Fruit fly (Drosophila melanogaster): ENCODE measurements around the gene CG4995.

DNA sequence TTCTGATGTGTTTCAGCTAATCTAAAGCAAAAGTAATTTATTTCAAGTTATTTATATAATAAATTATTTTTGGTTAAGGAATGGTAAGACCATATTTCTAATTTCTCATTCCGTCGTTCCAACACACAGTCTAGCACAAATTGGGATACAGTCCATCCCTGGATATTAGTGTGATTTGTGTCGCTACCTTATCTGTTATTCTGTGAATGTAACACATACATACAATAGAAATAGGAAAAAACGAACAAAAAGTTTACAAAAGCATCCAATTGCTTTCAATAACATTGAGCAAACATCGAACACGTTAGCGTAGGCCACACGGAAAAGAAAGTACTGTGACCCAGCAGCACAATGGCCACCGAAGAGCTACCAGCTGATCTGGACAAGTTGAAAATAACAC is 44.2 kb downstream of the CG4995 start, which contains the start of gene CG5056:
- TF ChIP-seq fu2 (GFP tag; optimal IDR thresholded peaks at IDR 0.05): no peak
- TF ChIP-seq B-H1 (GFP tag; IDR thresholded peaks at IDR 0.05): no peak
- no peak for TF ChIP-seq mam (GFP tag; optimal IDR thresholded peaks at IDR 0.05)
- TF ChIP-seq chinmo (GFP tag; IDR thresholded peaks at IDR 0.05; ENCODE audit: partially characterized antibody): no peak
- TF ChIP-seq dimm (GFP tag; IDR thresholded peaks at IDR 0.05): no peak
- no peak for TF ChIP-seq Tbp (GFP tag; optimal IDR thresholded peaks at IDR 0.05)
